Fruit fly (Drosophila melanogaster) whole organism, embryonic: Measurements from ENCODE around the gene dsx-c73A.

ENCODE experiments used
- Asciz ChIP-seq: fragments of 200-800 bp; sonication (Bioruptor generic); optimal IDR thresholded peaks from 2 replicates; lab custom pipeline; 2017; ENCODE audit warnings: missing biosample characterization, mild to moderate bottlenecking, missing genetic modification characterization, missing genetic modification reagents
- Atf6 ChIP-seq: fragments of 200-800 bp; sonication (Bioruptor generic); IDR thresholded peaks from 2 replicates; pipeline ENCODE4 v1.3.6; 2022; ENCODE audit warnings: missing biosample characterization, missing genetic modification characterization
- BtbVII ChIP-seq: fragments of 200-800 bp; sonication (Bioruptor generic); optimal IDR thresholded peaks from 3 replicates; lab custom pipeline; 2017; ENCODE audit warnings: missing biosample characterization, mild to moderate bottlenecking, missing genetic modification characterization
- CG10321 ChIP-seq: fragments of 200-800 bp; sonication (Bioruptor generic); IDR thresholded peaks from 2 replicates; pipeline ENCODE4 v1.3.6; 2022; ENCODE audit warnings: missing biosample characterization, missing genetic modification characterization
- CG11504 ChIP-seq: fragments of 200-800 bp; sonication (Bioruptor generic); optimal IDR thresholded peaks from 3 replicates; lab custom pipeline; 2019; ENCODE audit warnings: missing biosample characterization, mild to moderate bottlenecking, missing genetic modification characterization, moderate library complexity
- CG14667 ChIP-seq: fragments of 200-800 bp; sonication (Bioruptor generic); IDR thresholded peaks from 2 replicates; pipeline ENCODE4 v1.3.6; 2022; ENCODE audit warnings: missing biosample characterization, missing genetic modification characterization
- CG17912 ChIP-seq: fragments of 200-800 bp; sonication (Bioruptor generic); optimal IDR thresholded peaks from 2 replicates; lab custom pipeline; 2018; ENCODE audit warnings: missing biosample characterization, mild to moderate bottlenecking, missing genetic modification characterization
- CG2129 ChIP-seq: fragments of 200-800 bp; sonication (Bioruptor generic); IDR thresholded peaks from 2 replicates; pipeline ENCODE4 v1.3.6; 2022; ENCODE audit warnings: missing biosample characterization, missing genetic modification characterization; ENCODE audit not compliant: partially characterized antibody
- CG2199 ChIP-seq: fragments of 200-800 bp; sonication (Bioruptor generic); IDR thresholded peaks from 3 replicates; pipeline ENCODE4 v1.3.6; 2022; ENCODE audit warnings: missing biosample characterization, missing genetic modification characterization
- CG30403 ChIP-seq: fragments of 200-800 bp; sonication (Bioruptor generic); optimal IDR thresholded peaks from 3 replicates; lab custom pipeline; 2016; ENCODE audit warnings: missing biosample characterization, missing genetic modification characterization
- CG3065 ChIP-seq: fragments of 200-800 bp; sonication (Bioruptor generic); optimal IDR thresholded peaks from 2 replicates; lab custom pipeline; 2016; ENCODE audit warnings: missing biosample characterization, missing genetic modification characterization
- CG3163 ChIP-seq: fragments of 200-800 bp; sonication (Bioruptor generic); optimal IDR thresholded peaks from 3 replicates; lab custom pipeline; 2016; ENCODE audit warnings: missing biosample characterization, missing genetic modification characterization
- CG33213 ChIP-seq: fragments of 200-800 bp; sonication (Bioruptor generic); optimal IDR thresholded peaks from 3 replicates; lab custom pipeline; 2016; ENCODE audit warnings: missing biosample characterization, missing genetic modification characterization
- CG33557 ChIP-seq: fragments of 200-800 bp; sonication (Bioruptor generic); optimal IDR thresholded peaks from 2 replicates; lab custom pipeline; 2019; ENCODE audit warnings: missing biosample characterization, mild to moderate bottlenecking, missing genetic modification characterization, moderate library complexity
- CG34376 ChIP-seq: fragments of 200-800 bp; sonication (Bioruptor generic); optimal IDR thresholded peaks from 2 replicates; lab custom pipeline; 2018; ENCODE audit warnings: missing biosample characterization, mild to moderate bottlenecking, missing genetic modification characterization
- CG34422 ChIP-seq: fragments of 200-800 bp; sonication (Bioruptor generic); IDR thresholded peaks from 3 replicates; pipeline ENCODE4 v1.3.6; 2022; ENCODE audit warnings: missing biosample characterization, missing genetic modification characterization
- CG3847 ChIP-seq: fragments of 200-800 bp; sonication (Bioruptor generic); IDR thresholded peaks from 2 replicates; pipeline ENCODE4 v1.3.6; 2022; ENCODE audit warnings: missing biosample characterization, missing genetic modification characterization
- CG3995 ChIP-seq: fragments of 200-800 bp; sonication (Bioruptor generic); optimal IDR thresholded peaks from 3 replicates; lab custom pipeline; 2016; ENCODE audit warnings: missing biosample characterization, missing genetic modification characterization
- CG4854 ChIP-seq: fragments of 200-800 bp; sonication (Bioruptor generic); optimal IDR thresholded peaks from 2 replicates; lab custom pipeline; 2016; ENCODE audit warnings: missing biosample characterization, missing genetic modification characterization, inconsistent platforms
- CG6765 ChIP-seq: fragments of 200-800 bp; sonication (Bioruptor generic); optimal IDR thresholded peaks from 3 replicates; lab custom pipeline; 2017; ENCODE audit warnings: missing biosample characterization, mild to moderate bottlenecking, missing genetic modification characterization
- CG7357 ChIP-seq: fragments of 200-800 bp; sonication (Bioruptor generic); IDR thresholded peaks from 3 replicates; pipeline ENCODE4 v1.3.6; 2022; ENCODE audit warnings: missing biosample characterization, missing genetic modification characterization
- CG8290 ChIP-seq, 3 experiments: fragments of 200-800 bp; sonication (Bioruptor generic); optimal IDR thresholded peaks; 2 replicates each; lab custom pipeline; 2016 to 2019; ENCODE audit warnings: missing biosample characterization in 3 of 3, missing genetic modification characterization in 3 of 3, mild to moderate bottlenecking in 2 of 3, moderate library complexity in 1 of 3
- CG8924 ChIP-seq: fragments of 200-800 bp; optimal IDR thresholded peaks from 3 replicates; lab custom pipeline; 2019; ENCODE audit warnings: missing biosample characterization, mild to moderate bottlenecking, missing genetic modification characterization, moderate library complexity
- CHES-1-like ChIP-seq: fragments of 200-800 bp; sonication (Bioruptor generic); optimal IDR thresholded peaks from 2 replicates; lab custom pipeline; 2016; ENCODE audit warnings: missing biosample characterization, missing genetic modification characterization
- Eip74EF ChIP-seq, 2 experiments: fragments of 200-800 bp in 1 of 2; fragments of >200 bp in 1 of 2; sonication (Bioruptor generic) in 1 of 2; optimal IDR thresholded peaks; 2 replicates each; lab custom pipeline; 2017 to 2019; ENCODE audit warnings: missing biosample characterization in 2 of 2, missing genetic modification characterization in 2 of 2, mild to moderate bottlenecking in 1 of 2, moderate library complexity in 1 of 2
- HLH54F ChIP-seq: fragments of 200-800 bp; sonication (Bioruptor generic); optimal IDR thresholded peaks from 3 replicates; lab custom pipeline; 2016; ENCODE audit warnings: missing biosample characterization, missing genetic modification characterization
- HmgD ChIP-seq: fragments of 200-800 bp; sonication (Bioruptor generic); optimal IDR thresholded peaks from 3 replicates; lab custom pipeline; 2016; ENCODE audit warnings: missing biosample characterization, missing genetic modification characterization
- Hr78 ChIP-seq, 2 experiments: fragments of 200-800 bp in 1 of 2; fragments of >200 bp in 1 of 2; sonication (Bioruptor generic) in 1 of 2; optimal IDR thresholded peaks; 2 replicates each; lab custom pipeline; 2017 to 2019; ENCODE audit warnings: missing biosample characterization in 2 of 2, missing genetic modification characterization in 2 of 2, mild to moderate bottlenecking in 1 of 2, moderate library complexity in 1 of 2
- MBD-R2 ChIP-seq: fragments of 200-800 bp; sonication (Bioruptor generic); IDR thresholded peaks from 2 replicates; pipeline ENCODE4 v1.3.6; 2022; ENCODE audit warnings: missing biosample characterization, missing genetic modification characterization
- Mes4 ChIP-seq: fragments of 200-800 bp; sonication (Bioruptor generic); optimal IDR thresholded peaks from 2 replicates; lab custom pipeline; 2016; ENCODE audit warnings: missing biosample characterization, missing genetic modification characterization
- Poxn ChIP-seq: fragments of 200-800 bp; sonication (Bioruptor generic); IDR thresholded peaks from 2 replicates; pipeline ENCODE4 v1.3.6; 2022; ENCODE audit warnings: missing biosample characterization, missing genetic modification characterization
- Ptx1 ChIP-seq: fragments of 200-800 bp; sonication (Bioruptor generic); IDR thresholded peaks from 2 replicates; pipeline ENCODE4 v1.3.6; 2022; ENCODE audit warnings: missing biosample characterization, missing genetic modification characterization
- Usf ChIP-seq: fragments of 200-800 bp; sonication (Bioruptor generic); optimal IDR thresholded peaks from 2 replicates; lab custom pipeline; 2017; ENCODE audit warnings: missing genotype, missing biosample characterization, missing genetic modification characterization
- Xrp1 ChIP-seq: fragments of 200-800 bp; sonication (Bioruptor generic); IDR thresholded peaks from 2 replicates; pipeline ENCODE4 v1.3.6; 2022; ENCODE audit warnings: missing biosample characterization, missing genetic modification characterization
- amos ChIP-seq: fragments of 200-800 bp; sonication (Bioruptor generic); IDR thresholded peaks from 2 replicates; pipeline ENCODE4 v1.3.6; 2022; ENCODE audit warnings: missing biosample characterization, missing genetic modification characterization; ENCODE audit not compliant: partially characterized antibody
- emc ChIP-seq: fragments of 200-800 bp; sonication (Bioruptor generic); optimal IDR thresholded peaks from 2 replicates; lab custom pipeline; 2016; ENCODE audit warnings: missing biosample characterization, missing genetic modification characterization
- fd96Cb ChIP-seq: fragments of 200-800 bp; sonication (Bioruptor generic); optimal IDR thresholded peaks from 2 replicates; lab custom pipeline; 2018; ENCODE audit warnings: missing biosample characterization, mild to moderate bottlenecking, missing genetic modification characterization, moderate library complexity
- gsb-n ChIP-seq: fragments of 200-800 bp; sonication (Bioruptor generic); optimal IDR thresholded peaks from 3 replicates; lab custom pipeline; 2018; ENCODE audit warnings: missing biosample characterization, mild to moderate bottlenecking, missing genetic modification characterization
- her ChIP-seq: fragments of 200-800 bp; sonication (Bioruptor generic); optimal IDR thresholded peaks from 2 replicates; lab custom pipeline; 2016; ENCODE audit warnings: missing biosample characterization, missing genetic modification characterization
- hth ChIP-seq: fragments of >200 bp; optimal IDR thresholded peaks from 2 replicates; lab custom pipeline; 2017; ENCODE audit warnings: inconsistent platforms
- insv ChIP-seq, 2 experiments: fragments of 200-800 bp; sonication (Bioruptor generic); optimal IDR thresholded peaks; 3 replicates each; lab custom pipeline; 2016 to 2018; ENCODE audit warnings: missing biosample characterization in 2 of 2, missing genetic modification characterization in 2 of 2
- ken ChIP-seq: fragments of 200-800 bp; sonication (Bioruptor generic); IDR thresholded peaks from 3 replicates; pipeline ENCODE4 v1.3.6; 2022; ENCODE audit warnings: missing biosample characterization, missing genetic modification characterization
- org-1 ChIP-seq: fragments of 200-800 bp; sonication (Bioruptor generic); optimal IDR thresholded peaks from 2 replicates; lab custom pipeline; 2017; ENCODE audit warnings: missing biosample characterization, missing genetic modification characterization
- phol ChIP-seq: fragments of 200-800 bp; sonication (Bioruptor generic); optimal IDR thresholded peaks from 3 replicates; lab custom pipeline; 2018; ENCODE audit warnings: missing biosample characterization, mild to moderate bottlenecking, missing genetic modification characterization, moderate library complexity
- pita ChIP-seq: fragments of 200-800 bp; sonication (Bioruptor generic); optimal IDR thresholded peaks from 2 replicates; lab custom pipeline; 2017; ENCODE audit warnings: missing biosample characterization, mild to moderate bottlenecking, missing genetic modification characterization
- rib ChIP-seq: fragments of 200-800 bp; sonication (Bioruptor generic); IDR thresholded peaks from 2 replicates; pipeline ENCODE4 v1.3.6; 2022; ENCODE audit warnings: missing biosample characterization, missing genetic modification characterization
- ro ChIP-seq: fragments of 200-800 bp; sonication (Bioruptor generic); IDR thresholded peaks from 2 replicates; pipeline ENCODE4 v1.3.6; 2022; ENCODE audit warnings: missing biosample characterization, missing genetic modification characterization
- seq ChIP-seq: fragments of 200-800 bp; sonication (Bioruptor generic); IDR thresholded peaks from 2 replicates; pipeline ENCODE4 v1.3.6; 2022; ENCODE audit warnings: missing biosample characterization, missing genetic modification characterization
- trh ChIP-seq: fragments of 200-800 bp; sonication (Bioruptor generic); optimal IDR thresholded peaks from 2 replicates; lab custom pipeline; 2016; ENCODE audit warnings: missing biosample characterization, missing genetic modification characterization
- twi ChIP-seq: fragments of 200-800 bp; optimal IDR thresholded peaks from 2 replicates; lab custom pipeline; 2019; ENCODE audit warnings: missing biosample characterization, mild to moderate bottlenecking, missing genetic modification characterization, moderate library complexity

Gene dsx-c73A

DNA sequence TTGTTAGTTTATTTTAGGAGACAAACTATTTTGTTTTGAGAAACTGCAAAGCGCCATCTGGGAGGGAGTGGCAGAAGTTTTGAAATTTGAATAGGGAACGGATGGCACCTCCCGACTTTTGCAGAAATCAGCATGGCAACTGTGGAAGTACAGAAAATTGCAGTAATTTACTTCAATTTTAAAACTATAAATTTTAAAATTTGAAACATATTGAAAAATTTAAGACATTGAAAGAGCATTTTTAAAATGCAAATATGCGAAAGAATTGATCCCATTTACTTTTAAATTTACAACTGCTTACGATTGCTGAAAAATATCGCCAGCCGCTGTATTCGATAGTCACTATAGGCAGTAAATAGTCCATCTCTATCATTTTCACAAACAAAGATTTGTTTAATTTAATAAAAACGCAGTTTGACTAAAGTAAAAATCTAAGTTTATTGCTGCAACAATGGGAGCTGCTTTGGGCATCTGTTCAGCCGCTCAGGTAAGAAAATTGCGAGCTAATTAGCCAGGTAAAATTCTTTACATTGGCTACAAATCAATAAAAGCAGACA, 39.3 kb downstream of the dsx-c73A start, which contains the start of gene Serinc (continued):
- peak; percentile 75 for TF ChIP-seq phol
- peak; percentile 98 for TF ChIP-seq CG2129 (GFP tag; lab: Robert Waterston, UW)
- peak; percentile 75 for TF ChIP-seq CG3847 (GFP tag; lab: Robert Waterston, UW)
- peak; percentile 38 for TF ChIP-seq CG4854 (GFP tag; lab: Kevin White, UChicago)
- TF ChIP-seq CG34422 = 0 out of 3 replicates have a peak, but pooled peaks have one; percentile 14
- 0 out of 2 replicates have a peak, but pooled peaks have one; percentile 9 for TF ChIP-seq Atf6
- TF ChIP-seq CG3995 (GFP tag; lab: Kevin White, UChicago) = peak; percentile 92
- peak; percentile 17 for TF ChIP-seq BtbVII (GFP tag; lab: Kevin White, UChicago)
- no peak for TF ChIP-seq Poxn (GFP tag; lab: Robert Waterston, UW)
- TF ChIP-seq CG3065 = peak; percentile 33
- no peak for TF ChIP-seq CG7357 (GFP tag; lab: Robert Waterston, UW)
- no peak for TF ChIP-seq CG10321 (GFP tag; lab: Robert Waterston, UW)
- TF ChIP-seq Mes4 (GFP tag; lab: Kevin White, UChicago) = peak; percentile 59
- TF ChIP-seq hth (lab: Kevin White, UChicago) = no peak
- TF ChIP-seq her (GFP tag; lab: Kevin White, UChicago) = no peak
- TF ChIP-seq HmgD (GFP tag; lab: Kevin White, UChicago) = no peak
- TF ChIP-seq Eip74EF (GFP tag; optimal IDR thresholded peaks at IDR 0.05; lab: Kevin White, UChicago) = no peak
- TF ChIP-seq CG11504 (tag; lab: Kevin White, UChicago) = no peak
- peak; percentile 34 for TF ChIP-seq fd96Cb
- TF ChIP-seq CG17912 (GFP tag; lab: Kevin White, UChicago) = peak; percentile 27
- peak; percentile 66 for TF ChIP-seq CG8290 (GFP tag; optimal IDR thresholded peaks at IDR 0.05; lab: Kevin White, UChicago)
- no peak for TF ChIP-seq CG8290 (tag; optimal IDR thresholded peaks at IDR 0.05; lab: Kevin White, UChicago)
- TF ChIP-seq CG14667 (GFP tag; lab: Robert Waterston, UW) = 0 out of 2 replicates have a peak, but pooled peaks have one; percentile 21
- TF ChIP-seq Usf (GFP tag; lab: Kevin White, UChicago) = no peak
- TF ChIP-seq gsb-n (tag; lab: Kevin White, UChicago) = no peak
- peak; percentile 83 for TF ChIP-seq CG8924
- TF ChIP-seq MBD-R2 = peak; percentile 78
- TF ChIP-seq rib (GFP tag; lab: Robert Waterston, UW) = no peak
- TF ChIP-seq CG2199 = no peak
- no peak for TF ChIP-seq trh
- no peak; the same call in 1 of the 2 replicates for TF ChIP-seq seq
- TF ChIP-seq CG30403 (GFP tag; lab: Kevin White, UChicago) = peak; percentile 70
- TF ChIP-seq CHES-1-like = peak; percentile 69
- no peak for TF ChIP-seq org-1 (GFP tag; lab: Kevin White, UChicago)
- peak; percentile 42 for TF ChIP-seq CG33557
- no peak; the same call in 1 of the 2 replicates for TF ChIP-seq Xrp1 (GFP tag; lab: Robert Waterston, UW)
- peak; percentile 50 for TF ChIP-seq Ptx1 (GFP tag; lab: Robert Waterston, UW)
- no peak for TF ChIP-seq Hr78 (GFP tag; optimal IDR thresholded peaks at IDR 0.05; lab: Kevin White, UChicago)
- TF ChIP-seq CG6765 (GFP tag; lab: Kevin White, UChicago) = no peak
- peak; percentile 46 for TF ChIP-seq twi (tag; lab: Kevin White, UChicago)
- TF ChIP-seq amos (GFP tag; lab: Robert Waterston, UW) = peak; percentile 98
- no peak for TF ChIP-seq Asciz
- peak in 1 of 2 experiments; percentile 59 for TF ChIP-seq insv (GFP tag; optimal IDR thresholded peaks at IDR 0.05; lab: Kevin White, UChicago)
- no peak for TF ChIP-seq ro (GFP tag; lab: Robert Waterston, UW)
- peak; percentile 67 for TF ChIP-seq CG33213 (GFP tag; lab: Kevin White, UChicago)
- TF ChIP-seq CG3163 (GFP tag; lab: Kevin White, UChicago) = peak; percentile 25
- peak; percentile 49 for TF ChIP-seq pita (GFP tag; lab: Kevin White, UChicago)
- peak; percentile 22 for TF ChIP-seq emc (GFP tag; lab: Kevin White, UChicago)
- TF ChIP-seq HLH54F = peak; percentile 58
- TF ChIP-seq ken (GFP tag; lab: Robert Waterston, UW) = no peak
- peak; percentile 25 for TF ChIP-seq CG34376 (GFP tag; lab: Kevin White, UChicago)
